Fruit fly (Drosophila melanogaster) ovary, adult (tissue): ENCODE measurements around the gene Hipk.

ENCODE experiments used
- CG17801 ChIP-seq: fragments of 200-800 bp; optimal IDR thresholded peaks from 2 replicates; lab custom pipeline; 2019; ENCODE audit warnings: missing biosample characterization, mild to moderate bottlenecking, missing genetic modification characterization, moderate library complexity; ENCODE audit not compliant: partially characterized antibody

The Hipk gene

DNA sequence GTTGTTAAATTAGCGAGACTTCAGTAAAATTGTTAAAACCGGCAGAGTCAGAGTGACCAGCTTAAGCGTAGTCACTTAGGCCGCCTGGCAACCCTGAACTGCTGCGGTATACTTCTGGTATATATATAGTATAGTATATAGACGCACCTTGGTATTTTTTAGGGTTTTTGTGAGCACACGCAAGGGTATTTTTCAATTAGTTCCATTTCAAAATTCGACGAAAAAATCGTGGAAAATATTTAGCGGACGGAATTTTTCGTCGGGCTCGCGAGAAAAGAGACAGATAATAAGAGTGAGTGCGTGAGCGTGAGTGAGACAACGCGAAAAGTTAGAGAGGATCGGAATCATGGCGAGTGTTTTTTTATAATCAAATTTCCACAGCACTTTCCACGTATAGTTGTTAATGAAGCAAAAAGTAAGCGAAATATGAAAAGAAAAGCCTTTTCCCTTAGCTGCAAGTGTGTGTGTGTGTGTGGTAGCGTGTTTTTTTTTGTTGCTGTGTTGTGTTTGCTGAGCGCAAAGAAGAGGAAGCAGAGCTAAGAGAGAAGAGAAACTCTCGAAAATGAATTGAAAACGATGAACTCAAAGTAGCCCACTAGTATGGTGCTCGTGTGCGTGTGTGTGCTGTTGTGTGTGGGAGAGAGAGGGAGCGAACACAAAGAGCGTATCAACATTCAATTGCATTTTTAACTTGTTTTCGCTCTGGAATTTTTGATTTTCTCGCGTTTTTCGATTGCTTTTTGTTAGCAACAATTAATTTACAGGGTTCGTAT, at the start of gene Hipk, which contains the start of gene Cypl:
Gene Hipk (plus strand): TSS at position 198 of the 773 bp plus-strand sequence.
Gene Cypl (minus strand): TSS at position 69 of the 773 bp plus-strand sequence.
- peak; percentile 62 for TF ChIP-seq CG17801

DNA sequence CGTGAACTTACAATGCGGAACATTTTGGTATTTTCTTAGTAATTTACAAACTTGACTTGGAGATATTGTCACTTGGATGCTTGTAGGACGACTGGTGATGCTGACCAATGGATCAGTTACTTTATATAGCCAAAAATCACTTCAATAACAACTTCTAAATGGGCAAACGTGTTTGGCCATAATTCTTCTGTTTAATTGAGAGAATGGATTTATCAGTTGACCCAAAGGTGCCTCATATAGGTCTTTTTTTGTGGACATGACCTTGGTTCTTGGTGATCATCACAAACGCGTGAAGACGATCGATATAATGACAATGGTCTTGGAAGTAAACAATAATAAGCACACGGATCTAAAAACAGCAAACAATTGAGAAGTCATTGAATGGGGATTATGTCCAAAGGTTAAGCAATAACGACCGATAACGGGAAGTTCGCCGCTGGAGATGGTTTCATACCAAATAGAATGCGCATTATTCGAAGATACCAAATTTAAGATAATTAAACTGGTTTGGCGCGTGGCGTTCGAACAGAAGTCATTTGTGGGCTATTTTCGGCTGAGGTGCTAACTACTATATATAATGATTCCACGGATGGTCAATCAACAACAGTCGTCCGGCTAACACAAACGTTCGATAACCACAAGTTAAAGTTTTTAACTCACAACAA, 42.4 kb upstream of the Hipk start, which contains the start of the genes CG34267 and CG34268:
Gene CG34267 (minus strand): TSS at position 101 of the 665 bp plus-strand sequence.
Gene CG34268 (plus strand): TSS at position 615 of the 665 bp plus-strand sequence.
- TF ChIP-seq CG17801: no peak

DNA sequence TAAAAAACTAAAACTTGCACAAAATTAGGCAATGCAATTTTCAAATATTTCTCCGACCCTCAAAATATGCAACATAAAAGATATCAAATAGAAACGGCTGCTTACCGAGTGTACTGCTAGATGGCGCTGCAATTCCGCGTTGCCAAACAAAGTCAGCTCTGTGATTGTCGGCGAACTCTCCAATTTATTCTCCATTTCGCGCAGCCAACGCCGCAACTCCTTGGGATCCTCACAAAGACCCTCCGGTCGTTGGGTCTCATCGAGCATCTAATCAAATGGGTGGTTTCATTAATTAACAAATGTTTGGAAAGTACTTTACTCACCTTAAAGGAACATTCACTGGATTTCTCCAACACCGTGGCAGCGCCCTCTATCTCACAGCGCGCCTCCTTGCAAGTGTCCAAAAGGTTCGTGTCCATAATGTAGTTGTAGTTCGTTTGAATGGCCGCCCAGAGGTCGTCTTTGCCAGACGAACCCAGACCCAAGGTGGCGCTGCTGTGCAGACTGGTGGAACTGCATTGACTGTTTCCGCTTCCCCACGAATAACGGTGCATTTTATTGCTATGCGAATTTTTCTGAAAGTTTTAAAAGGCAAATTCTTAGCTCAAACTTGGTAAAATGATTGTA, 37.0 kb upstream of the Hipk start:
- TF ChIP-seq CG17801: peak; percentile 15

DNA sequence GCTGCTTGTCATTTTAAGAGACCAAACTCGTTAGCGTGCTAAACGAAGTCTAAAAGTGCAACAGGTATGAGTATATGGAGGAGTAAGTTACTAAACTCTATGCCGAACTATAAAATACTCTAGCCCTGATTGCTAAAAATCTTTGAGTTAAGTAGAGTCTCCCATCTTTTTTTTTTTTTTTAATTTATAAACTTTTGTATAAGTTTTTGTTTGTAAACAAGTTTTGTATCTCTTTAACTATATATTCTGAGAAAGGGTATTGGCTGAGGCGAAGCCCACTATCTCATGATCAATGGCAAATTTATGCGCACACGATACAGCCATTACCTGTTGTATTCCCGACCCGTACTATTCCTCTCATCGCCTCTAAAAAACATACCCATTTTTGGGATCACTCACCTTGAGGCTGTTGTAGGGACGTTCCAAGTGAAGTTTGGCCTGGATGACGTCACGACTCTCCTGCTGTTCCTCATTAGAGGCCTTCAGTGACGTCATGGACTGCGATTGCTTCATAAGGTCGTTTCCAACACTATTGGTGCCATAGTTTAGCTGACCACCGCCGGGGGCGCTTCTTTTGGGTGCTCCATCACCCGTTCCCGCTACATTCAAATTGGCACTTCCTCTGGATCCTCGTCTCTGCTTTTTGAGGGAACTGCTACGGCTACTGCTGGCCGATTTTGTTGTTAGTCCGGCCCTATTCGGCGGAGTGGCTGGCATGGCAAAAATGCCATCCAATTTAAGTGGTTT, 35.1 kb upstream of the Hipk start:
- TF ChIP-seq CG17801: no peak

DNA sequence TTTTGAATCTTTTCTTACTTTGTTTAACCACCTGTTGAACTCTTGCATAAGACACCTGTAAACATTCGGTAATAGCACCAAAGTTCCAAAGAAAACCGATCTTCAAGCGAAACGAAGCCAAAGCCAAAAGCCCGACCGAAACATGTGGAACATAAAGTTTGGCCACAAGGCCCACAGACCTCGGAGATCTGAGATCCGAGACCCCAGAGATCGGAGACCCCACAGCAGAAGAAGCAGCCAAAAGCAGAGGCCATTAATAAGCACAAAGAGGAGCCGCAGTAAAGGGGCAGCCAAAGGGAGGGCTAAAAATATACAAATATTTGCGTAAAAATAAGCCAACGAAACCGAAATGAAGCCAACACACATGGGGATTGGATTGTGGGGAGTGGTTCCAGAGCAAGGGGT, 32.0 kb upstream of the Hipk start:
- TF ChIP-seq CG17801: no peak

DNA sequence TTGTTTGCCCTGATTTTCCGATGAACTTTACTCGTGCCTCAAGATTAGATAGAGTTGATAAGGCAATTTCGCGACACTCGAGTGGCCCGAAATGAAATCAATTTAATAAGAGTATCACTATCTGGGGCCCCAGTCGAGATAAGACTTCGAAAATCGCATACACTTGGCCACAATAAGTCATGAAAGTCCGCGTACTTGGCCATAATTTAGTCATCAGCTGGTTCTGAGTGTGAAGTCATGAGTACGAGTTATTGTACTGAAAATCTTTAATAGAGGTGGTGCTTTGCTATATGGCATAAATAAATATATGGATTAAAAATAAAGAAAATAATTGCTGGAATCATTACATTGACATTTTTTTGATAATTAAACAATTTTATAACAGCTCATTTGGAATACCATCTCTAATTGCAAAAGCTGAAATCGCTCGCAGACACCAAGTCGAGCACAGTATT, 31.1 kb upstream of the Hipk start:
- no peak for TF ChIP-seq CG17801

DNA sequence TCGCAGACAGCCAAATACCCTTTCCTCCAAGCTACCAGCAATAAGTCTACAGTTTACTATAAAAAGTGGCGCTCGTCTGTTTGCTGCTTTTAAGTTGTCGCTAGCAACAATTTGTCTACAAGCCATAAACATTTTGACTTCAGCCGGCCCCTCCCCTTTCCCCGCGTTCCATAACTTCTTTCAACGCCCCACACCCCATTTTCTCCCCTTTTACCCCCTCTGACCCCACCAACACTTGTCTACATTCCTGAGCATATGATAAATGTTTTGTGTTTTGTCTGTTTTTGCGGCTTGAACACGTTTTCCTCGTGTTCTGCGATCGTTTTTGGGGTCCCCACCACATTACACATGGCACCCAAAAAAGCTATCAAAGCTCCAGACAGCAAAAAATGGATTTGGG, 29.2 kb upstream of the Hipk start:
- no peak for TF ChIP-seq CG17801

DNA sequence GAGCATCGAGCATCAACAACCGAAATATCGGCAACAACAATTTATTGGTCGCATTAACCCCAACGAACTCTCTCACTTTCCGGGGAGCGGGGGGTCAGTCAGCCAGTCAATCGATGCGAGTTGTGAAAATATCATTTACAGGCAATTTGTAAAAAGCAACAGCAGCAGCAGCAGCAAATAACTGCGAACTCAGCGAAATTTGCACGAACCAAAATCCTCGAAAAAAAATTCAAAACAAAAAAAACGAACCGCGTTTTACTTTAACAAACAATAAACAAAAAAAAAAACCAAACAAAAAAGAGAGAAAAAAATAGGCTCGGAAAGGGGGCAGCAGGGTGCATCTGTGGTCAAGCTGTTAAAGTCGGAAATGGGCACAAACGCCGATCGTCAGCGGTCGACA, 27.2 kb upstream of the Hipk start:
- peak; percentile 61 for TF ChIP-seq CG17801

DNA sequence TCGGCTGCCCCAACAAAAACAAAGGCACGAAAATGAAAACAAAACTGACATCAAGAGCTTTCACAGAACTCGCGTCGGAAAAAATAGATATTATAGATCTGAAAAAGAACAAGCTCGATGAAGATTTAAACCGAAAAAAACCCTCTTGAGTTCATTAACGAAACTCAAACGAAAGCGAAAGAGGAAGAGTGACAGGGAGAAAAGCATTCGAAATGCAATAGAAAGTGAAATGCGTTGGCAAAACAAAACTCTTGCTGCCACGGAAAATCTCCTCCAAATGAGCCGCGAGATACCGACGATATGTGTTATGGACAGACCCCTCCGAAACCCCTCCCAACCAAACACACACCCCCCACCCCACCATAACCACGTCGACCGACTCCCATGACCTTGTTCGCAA, 26.3 kb upstream of the Hipk start:
- TF ChIP-seq CG17801: no peak

DNA sequence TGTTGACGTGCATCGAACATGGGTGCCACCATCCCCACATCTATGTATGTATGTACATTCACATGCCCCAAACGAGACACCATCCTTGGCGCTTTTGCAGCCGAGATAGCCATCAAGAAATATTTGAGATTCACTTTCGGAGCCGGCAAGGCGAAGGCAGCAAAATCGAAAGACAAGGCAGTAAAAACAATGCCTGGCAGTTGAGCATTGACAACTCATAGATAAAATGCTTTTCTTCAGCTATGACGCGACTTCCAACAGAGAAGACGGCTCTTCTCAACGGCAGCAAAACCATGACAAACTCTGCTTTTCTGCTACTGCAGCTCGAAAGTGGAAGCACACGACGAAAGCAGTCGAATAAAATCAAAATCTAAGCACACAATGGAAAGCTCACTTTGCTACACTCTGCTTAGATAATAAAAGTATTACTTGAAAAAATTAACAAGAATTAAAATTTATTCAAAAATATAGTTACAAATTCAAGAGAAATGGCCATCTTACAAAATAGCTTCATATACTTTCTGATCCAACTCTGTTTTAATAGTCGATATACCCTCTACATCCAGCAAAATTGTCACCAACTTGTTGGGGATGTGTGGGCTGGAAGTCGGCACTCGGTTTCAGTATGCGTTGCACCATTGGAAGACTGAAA, 25.8 kb upstream of the Hipk start:
- no peak for TF ChIP-seq CG17801

DNA sequence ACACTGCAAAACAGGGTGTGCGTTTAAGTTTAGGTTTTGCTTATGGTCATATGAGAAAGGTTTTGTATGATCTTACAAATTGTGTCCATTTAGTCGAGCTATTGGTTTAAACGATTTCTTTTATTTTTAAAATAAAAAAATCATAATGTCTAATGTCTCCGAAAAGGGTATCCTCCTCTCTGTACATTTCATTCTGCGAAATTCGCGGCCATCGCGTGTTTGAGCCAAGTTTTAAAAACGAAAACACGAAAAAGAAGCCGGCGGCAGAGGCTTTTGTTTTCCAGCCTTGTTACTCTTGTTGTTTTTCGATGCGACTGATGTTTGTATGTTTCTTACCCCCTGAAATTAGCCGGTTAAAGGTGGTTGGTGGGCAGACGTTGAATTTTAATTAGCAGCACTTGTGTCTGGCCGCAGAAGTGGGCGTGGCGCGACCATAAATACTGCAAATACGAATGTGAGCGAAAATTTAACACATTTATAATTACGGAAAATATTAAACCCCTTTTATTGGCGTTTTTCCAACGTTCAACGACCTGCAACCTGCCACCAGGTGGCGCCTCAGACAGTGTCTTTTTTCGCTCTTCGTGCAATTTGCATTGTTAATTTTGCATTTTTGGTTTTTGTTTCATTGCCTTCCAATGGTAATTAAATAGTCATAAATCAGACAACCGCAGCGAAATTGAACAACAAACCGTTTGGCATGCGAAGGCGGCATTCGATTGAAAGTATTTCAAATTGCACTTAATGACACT, 22.2 kb upstream of the Hipk start:
- no peak for TF ChIP-seq CG17801

DNA sequence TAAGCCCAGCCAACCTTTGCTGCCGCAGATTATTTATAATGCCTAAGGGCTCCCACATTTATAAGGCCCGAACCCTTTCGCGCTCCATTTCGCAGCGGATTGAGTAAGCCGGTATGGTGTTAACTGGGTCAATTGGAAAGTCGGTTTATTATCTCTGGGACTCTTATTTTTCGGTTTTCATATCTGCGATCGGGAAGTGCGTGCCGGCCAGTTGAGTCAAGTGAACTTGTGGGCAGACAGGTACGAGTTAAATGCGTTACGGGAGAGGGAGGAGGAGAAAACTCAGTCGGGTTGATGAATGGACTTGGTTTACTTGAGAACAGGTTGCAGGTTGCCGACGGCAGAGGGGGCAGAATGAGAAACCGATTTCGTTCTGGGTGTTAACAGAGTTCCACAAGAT, 18.6 kb upstream of the Hipk start:
- TF ChIP-seq CG17801: no peak

DNA sequence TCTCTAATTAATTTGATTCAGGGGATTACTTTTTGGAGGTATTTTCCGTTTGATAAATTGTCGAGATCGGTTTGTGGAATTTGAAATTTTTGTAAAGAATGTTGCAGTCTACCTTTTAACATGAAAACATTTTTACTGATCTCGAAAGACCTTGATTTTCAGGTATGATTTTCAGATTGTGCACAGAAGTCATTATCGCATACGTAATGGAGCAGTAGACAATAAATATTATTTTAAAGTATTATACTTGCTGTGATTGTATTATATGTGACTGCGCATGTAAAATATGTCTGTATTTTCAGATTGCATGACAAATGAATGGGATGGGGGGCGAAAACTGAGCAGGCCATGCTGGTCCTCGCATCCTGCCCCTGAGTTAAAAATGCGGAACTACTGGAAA, 14.8 kb upstream of the Hipk start, which contains the start of gene CG34269:
Gene CG34269 (plus strand): TSS at position 301 of the 400 bp plus-strand sequence.
- no peak for TF ChIP-seq CG17801

DNA sequence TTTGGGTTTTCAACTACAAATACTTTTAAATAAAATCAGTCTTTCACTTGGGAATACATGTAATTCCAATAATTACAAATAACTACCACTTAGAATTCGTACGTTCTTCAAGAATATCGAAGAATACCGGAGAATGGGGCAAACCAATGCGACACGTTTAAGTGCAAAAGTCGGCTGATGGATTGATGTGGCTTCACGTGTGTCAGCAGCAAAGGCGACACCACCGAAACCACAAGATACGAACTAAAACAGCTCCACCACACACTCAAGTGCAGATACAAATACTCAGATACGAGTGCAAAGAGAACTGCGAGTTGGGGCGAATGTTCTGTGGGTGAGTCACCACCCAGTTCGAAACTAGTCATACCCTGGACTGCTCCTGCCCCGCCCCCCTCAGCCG, 12.0 kb upstream of the Hipk start:
- no peak for TF ChIP-seq CG17801

DNA sequence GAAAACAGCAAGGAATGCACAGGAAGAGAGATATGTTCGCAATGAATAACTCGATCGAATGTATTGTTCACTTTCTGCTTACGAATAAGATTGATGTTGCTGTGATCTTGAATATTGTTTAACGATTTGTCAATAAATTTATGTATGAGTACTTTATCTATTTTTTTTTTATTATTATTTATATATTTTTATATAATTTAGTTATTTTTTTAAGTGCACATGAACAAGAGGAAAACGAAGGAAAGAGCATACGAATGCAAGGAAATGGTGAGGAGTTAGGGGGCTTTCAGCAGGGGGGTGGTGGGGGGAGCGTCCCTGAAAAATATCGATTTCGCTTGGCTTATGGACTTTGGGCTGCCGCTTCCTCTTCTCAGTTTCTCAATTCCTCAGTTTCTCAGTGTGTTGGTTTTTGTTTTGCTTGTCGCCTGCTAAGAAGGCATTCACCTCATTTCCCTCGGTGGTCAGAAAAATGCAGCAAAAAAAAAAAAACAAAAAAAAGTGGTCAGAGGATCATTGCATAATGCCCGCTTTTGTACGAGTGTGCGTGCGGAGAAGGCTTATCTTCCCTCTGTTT, 11.5 kb upstream of the Hipk start:
- no peak for TF ChIP-seq CG17801
